Fruit fly (Drosophila melanogaster) whole organism, wandering third instar larva: ENCODE measurements around the gene DnaJ-H.

Experiments
- Abd-B ChIP-seq: fragments of >200 bp; optimal IDR thresholded peaks from 2 replicates; lab custom pipeline; 2017; ENCODE audit warnings: missing biosample characterization, missing genetic modification characterization
- CG32264 ChIP-seq: fragments of 200-800 bp; sonication (Bioruptor generic); optimal IDR thresholded peaks from 2 replicates; lab custom pipeline; 2016; ENCODE audit warnings: missing biosample characterization, missing genetic modification characterization
- CG9705 ChIP-seq: fragments of 200-800 bp; sonication (Bioruptor generic); optimal IDR thresholded peaks from 2 replicates; lab custom pipeline; 2018; ENCODE audit warnings: missing biosample characterization, mild to moderate bottlenecking, missing genetic modification characterization
- CrebA ChIP-seq: fragments of 200-800 bp; sonication (Bioruptor generic); optimal IDR thresholded peaks from 2 replicates; lab custom pipeline; 2016; ENCODE audit warnings: missing biosample characterization, mild to moderate bottlenecking, missing genetic modification characterization, borderline replicate concordance
- Dfd ChIP-seq: fragments of >200 bp; optimal IDR thresholded peaks from 2 replicates; lab custom pipeline; 2017; ENCODE audit warnings: missing biosample characterization, missing genetic modification characterization
- Dif ChIP-seq: fragments of 200-275, 200-300 bp; sonication (Bioruptor generic); optimal IDR thresholded peaks from 2 replicates; lab custom pipeline; 2018; ENCODE audit warnings: missing biosample characterization, missing genetic modification characterization; ENCODE audit not compliant: partially characterized antibody
- GATAd ChIP-seq: sonication (Bioruptor generic); optimal IDR thresholded peaks from 2 replicates; lab custom pipeline; 2016; ENCODE audit warnings: missing biosample characterization, missing genetic modification characterization
- HLH106 ChIP-seq: fragments of 200-800 bp; optimal IDR thresholded peaks from 3 replicates; lab custom pipeline; 2019; ENCODE audit warnings: missing biosample characterization, mild to moderate bottlenecking, missing genetic modification characterization, moderate library complexity
- Hnf4 ChIP-seq: fragments of 200-800 bp; sonication (Bioruptor generic); optimal IDR thresholded peaks from 2 replicates; lab custom pipeline; 2016; ENCODE audit warnings: missing biosample characterization, mild to moderate bottlenecking, missing genetic modification characterization
- Hr78 ChIP-seq: fragments of >200 bp; optimal IDR thresholded peaks from 2 replicates; lab custom pipeline; 2017; ENCODE audit warnings: missing biosample characterization, missing genetic modification characterization
- Hr83 ChIP-seq: fragments of 200-300 bp; sonication (Bioruptor generic); optimal IDR thresholded peaks from 2 replicates; lab custom pipeline; 2016; ENCODE audit warnings: missing biosample characterization, mild to moderate bottlenecking, missing genetic modification characterization, moderate library complexity; ENCODE audit not compliant: poor library complexity, severe bottlenecking
- Jra ChIP-seq: sonication (Bioruptor generic); optimal IDR thresholded peaks from 2 replicates; lab custom pipeline; 2016; ENCODE audit warnings: missing biosample characterization, missing genetic modification characterization
- Mio ChIP-seq: sonication (Bioruptor generic); optimal IDR thresholded peaks from 2 replicates; lab custom pipeline; 2016; ENCODE audit warnings: missing biosample characterization, missing genetic modification characterization
- Myc ChIP-seq: fragments of >200 bp; optimal IDR thresholded peaks from 2 replicates; lab custom pipeline; 2017
- N ChIP-seq: fragments of >200 bp; optimal IDR thresholded peaks from 2 replicates; lab custom pipeline; 2018; ENCODE audit warnings: missing biosample characterization, missing external identifiers, missing genetic modification characterization
- OdsH ChIP-seq: fragments of 200-800 bp; sonication (Bioruptor generic); optimal IDR thresholded peaks from 2 replicates; lab custom pipeline; 2016; ENCODE audit warnings: missing biosample characterization, mild to moderate bottlenecking, missing genetic modification characterization
- Rel ChIP-seq, 2 experiments: fragments of 200-800 bp; sonication (Bioruptor generic) in 1 of 2; optimal IDR thresholded peaks; 2 replicates in 1 of 2; 3 replicates in 1 of 2; lab custom pipeline; 2016 to 2019; ENCODE audit warnings: mild to moderate bottlenecking in 2 of 2, missing biosample characterization in 2 of 2, missing genetic modification characterization in 2 of 2, moderate library complexity in 1 of 2
- Sp1 ChIP-seq: fragments of 200-800 bp; sonication (Bioruptor generic); optimal IDR thresholded peaks from 3 replicates; lab custom pipeline; 2019; ENCODE audit warnings: missing biosample characterization, mild to moderate bottlenecking, missing genetic modification characterization, moderate library complexity
- Vsx2 ChIP-seq: fragments of 200-300, 225-300 bp; sonication (Bioruptor generic); optimal IDR thresholded peaks from 2 replicates; lab custom pipeline; 2018; ENCODE audit warnings: missing biosample characterization, missing genetic modification characterization; ENCODE audit not compliant: partially characterized antibody
- br ChIP-seq: fragments of 200-800 bp; sonication (Bioruptor generic); optimal IDR thresholded peaks from 2 replicates; lab custom pipeline; 2016; ENCODE audit warnings: missing biosample characterization, missing genetic modification characterization
- brk ChIP-seq: fragments of 200-800 bp; sonication (Bioruptor generic); optimal IDR thresholded peaks from 2 replicates; lab custom pipeline; 2016; ENCODE audit warnings: missing biosample characterization, mild to moderate bottlenecking, missing genetic modification characterization
- dl ChIP-seq, 2 experiments: fragments of 175-275, 200-275 bp in 1 of 2; fragments of 200-275 bp in 1 of 2; sonication (Bioruptor generic); optimal IDR thresholded peaks; lab custom pipeline; 2018; ENCODE audit warnings: mild to moderate bottlenecking in 2 of 2, missing biosample characterization in 2 of 2, missing genetic modification characterization in 2 of 2, moderate library complexity in 2 of 2; ENCODE audit not compliant: partially characterized antibody in 2 of 2, insufficient read depth in 1 of 2
- dmrt93B ChIP-seq: fragments of 200-800 bp; sonication (Bioruptor generic); optimal IDR thresholded peaks from 2 replicates; lab custom pipeline; 2018; ENCODE audit warnings: missing biosample characterization, mild to moderate bottlenecking, missing genetic modification characterization
- dsf ChIP-seq: sonication (Bioruptor generic); optimal IDR thresholded peaks from 2 replicates; lab custom pipeline; 2016; ENCODE audit warnings: missing biosample characterization, missing genetic modification characterization, borderline replicate concordance
- ey ChIP-seq: fragments of 200-800 bp; sonication (Bioruptor generic); optimal IDR thresholded peaks from 2 replicates; lab custom pipeline; 2016; ENCODE audit warnings: missing biosample characterization, missing genetic modification characterization
- foxo ChIP-seq, 2 experiments: fragments of 200-800 bp; sonication (Bioruptor generic); optimal IDR thresholded peaks; 2 replicates in 1 of 2; 3 replicates in 1 of 2; lab custom pipeline; 2016 to 2017; ENCODE audit warnings: missing biosample characterization in 2 of 2, missing genetic modification characterization in 2 of 2
- fru ChIP-seq: fragments of 200-800 bp; sonication (Bioruptor generic); optimal IDR thresholded peaks from 3 replicates; lab custom pipeline; 2016; ENCODE audit warnings: missing biosample characterization, mild to moderate bottlenecking, missing genetic modification characterization
- h ChIP-seq: fragments of 200-800 bp; sonication (Bioruptor generic); optimal IDR thresholded peaks from 3 replicates; lab custom pipeline; 2016; ENCODE audit warnings: missing biosample characterization, mild to moderate bottlenecking, missing genetic modification characterization
- jim ChIP-seq: fragments of 175-275, 200-325 bp; sonication (Bioruptor generic); optimal IDR thresholded peaks from 2 replicates; lab custom pipeline; 2016; ENCODE audit warnings: missing biosample characterization, mild to moderate bottlenecking, missing genetic modification characterization
- lola ChIP-seq: fragments of >200 bp; optimal IDR thresholded peaks from 2 replicates; lab custom pipeline; 2017; ENCODE audit warnings: missing biosample characterization, missing genetic modification characterization
- pan ChIP-seq: fragments of >200 bp; optimal IDR thresholded peaks from 2 replicates; lab custom pipeline; 2017
- psq ChIP-seq: fragments of 200-800 bp; sonication (Bioruptor generic); optimal IDR thresholded peaks from 3 replicates; lab custom pipeline; 2017; ENCODE audit warnings: missing biosample characterization, mild to moderate bottlenecking, missing genetic modification characterization, moderate library complexity
- rgr ChIP-seq: fragments of 200-800 bp; sonication (Bioruptor generic); optimal IDR thresholded peaks from 3 replicates; lab custom pipeline; 2016; ENCODE audit warnings: missing biosample characterization, mild to moderate bottlenecking, missing genetic modification characterization
- sage ChIP-seq: fragments of 200-800 bp; sonication (Bioruptor generic); optimal IDR thresholded peaks from 2 replicates; lab custom pipeline; 2016; ENCODE audit warnings: missing biosample characterization, mild to moderate bottlenecking, missing genetic modification characterization
- sv ChIP-seq: fragments of 200-800 bp; sonication (Bioruptor generic); optimal IDR thresholded peaks from 3 replicates; lab custom pipeline; 2016; ENCODE audit warnings: missing biosample characterization, missing genetic modification characterization
- tai ChIP-seq: sonication (Bioruptor generic); optimal IDR thresholded peaks from 2 replicates; lab custom pipeline; 2016; ENCODE audit warnings: missing biosample characterization, missing genetic modification characterization
- usp ChIP-seq: fragments of >200 bp; optimal IDR thresholded peaks from 2 replicates; lab custom pipeline; 2017; ENCODE audit warnings: missing biosample characterization, missing genetic modification characterization
- woc ChIP-seq: sonication (Bioruptor generic); optimal IDR thresholded peaks from 2 replicates; lab custom pipeline; 2016; ENCODE audit warnings: missing biosample characterization, mild to moderate bottlenecking, missing genetic modification characterization

The DnaJ-H gene

dm6 chr2L:13191052-13191678 lies 25.3 kb upstream of the DnaJ-H start:
- TF ChIP-seq CG9705 (GFP tag; lab: Kevin White, UChicago) (no peak), Dif (GFP tag; lab: Kevin White, UChicago) (no peak), HLH106 (tag; lab: Kevin White, UChicago) (no peak), CrebA (GFP tag; lab: Kevin White, UChicago) (no peak), tai (no peak), GATAd (no peak), brk (GFP tag; lab: Kevin White, UChicago) (no peak), usp (GFP tag; lab: Kevin White, UChicago) (no peak), h (GFP tag; lab: Kevin White, UChicago) (no peak), rgr (GFP tag; lab: Kevin White, UChicago) (no peak), Myc (lab: Kevin White, UChicago) (no peak), Sp1 (GFP tag; lab: Kevin White, UChicago) (no peak), dmrt93B (no peak), woc (no peak), dl (GFP tag; optimal IDR thresholded peaks at IDR 0.05; lab: Kevin White, UChicago; ENCODE audit: insufficient read depth in 1 of 2, partially characterized antibody in 2 of 2) (no peak), foxo (GFP tag; optimal IDR thresholded peaks at IDR 0.05; lab: Kevin White, UChicago) (no peak), jim (GFP tag; lab: Kevin White, UChicago) (no peak), Dfd (no peak)

- no peak for TF ChIP-seq sage (GFP tag; lab: Kevin White, UChicago)
- no peak for TF ChIP-seq Abd-B (GFP tag; lab: Kevin White, UChicago)
- TF ChIP-seq Rel (GFP tag; optimal IDR thresholded peaks at IDR 0.05; lab: Kevin White, UChicago) = no peak
- peak; percentile 85 for TF ChIP-seq Rel (tag; optimal IDR thresholded peaks at IDR 0.05; lab: Kevin White, UChicago)
- no peak for TF ChIP-seq brk (GFP tag; lab: Kevin White, UChicago)
- TF ChIP-seq CG32264 (GFP tag; lab: Kevin White, UChicago) = no peak
- peak; percentile 1 for TF ChIP-seq rgr (GFP tag; lab: Kevin White, UChicago)
- no peak for TF ChIP-seq sv (GFP tag; lab: Kevin White, UChicago)
- no peak for TF ChIP-seq Myc (lab: Kevin White, UChicago)
- TF ChIP-seq CrebA (GFP tag; lab: Kevin White, UChicago) = no peak
- no peak for TF ChIP-seq N (GFP tag; lab: Kevin White, UChicago)
- no peak for TF ChIP-seq lola
- TF ChIP-seq dl (GFP tag; optimal IDR thresholded peaks at IDR 0.05; lab: Kevin White, UChicago; ENCODE audit: insufficient read depth in 1 of 2, partially characterized antibody in 2 of 2) = no peak
- TF ChIP-seq usp (GFP tag; lab: Kevin White, UChicago) = no peak
- TF ChIP-seq Hnf4 (GFP tag; lab: Kevin White, UChicago) = no peak
- peak; percentile 43 for TF ChIP-seq h (GFP tag; lab: Kevin White, UChicago)
- TF ChIP-seq Jra (GFP tag; lab: Kevin White, UChicago) = no peak
- TF ChIP-seq Hr78 (GFP tag; lab: Kevin White, UChicago) = no peak
- peak; percentile 11 for TF ChIP-seq br (GFP tag; lab: Kevin White, UChicago)
- TF ChIP-seq Dfd = no peak
- no peak for TF ChIP-seq Dif (GFP tag; lab: Kevin White, UChicago)
- TF ChIP-seq fru (GFP tag; lab: Kevin White, UChicago) = peak; percentile 56
- TF ChIP-seq dsf (GFP tag; lab: Kevin White, UChicago) = no peak
- TF ChIP-seq tai = no peak
- TF ChIP-seq HLH106 (tag; lab: Kevin White, UChicago) = no peak
- no peak for TF ChIP-seq woc
- TF ChIP-seq foxo (GFP tag; optimal IDR thresholded peaks at IDR 0.05; lab: Kevin White, UChicago) = peak in 1 of 2 experiments; percentile 12
- TF ChIP-seq Mio (GFP tag; lab: Kevin White, UChicago) = no peak
- TF ChIP-seq pan (lab: Kevin White, UChicago) = no peak
- TF ChIP-seq ey = no peak
- TF ChIP-seq psq (GFP tag; lab: Kevin White, UChicago) = no peak
- no peak for TF ChIP-seq GATAd
- no peak for TF ChIP-seq dmrt93B
- no peak for TF ChIP-seq Vsx2 (GFP tag; lab: Kevin White, UChicago)
- TF ChIP-seq Hr83 = no peak
- TF ChIP-seq CG9705 (GFP tag; lab: Kevin White, UChicago) = no peak
- TF ChIP-seq Sp1 (GFP tag; lab: Kevin White, UChicago) = peak; percentile 49
- TF ChIP-seq OdsH = no peak
- no peak for TF ChIP-seq jim (GFP tag; lab: Kevin White, UChicago)
Observed at dm6 chr2L:13190534-13190933, 24.7 kb upstream of the DnaJ-H start.
